6 worm cellular contexts compared by ENCODE assay signal in the genomic region with DNA sequence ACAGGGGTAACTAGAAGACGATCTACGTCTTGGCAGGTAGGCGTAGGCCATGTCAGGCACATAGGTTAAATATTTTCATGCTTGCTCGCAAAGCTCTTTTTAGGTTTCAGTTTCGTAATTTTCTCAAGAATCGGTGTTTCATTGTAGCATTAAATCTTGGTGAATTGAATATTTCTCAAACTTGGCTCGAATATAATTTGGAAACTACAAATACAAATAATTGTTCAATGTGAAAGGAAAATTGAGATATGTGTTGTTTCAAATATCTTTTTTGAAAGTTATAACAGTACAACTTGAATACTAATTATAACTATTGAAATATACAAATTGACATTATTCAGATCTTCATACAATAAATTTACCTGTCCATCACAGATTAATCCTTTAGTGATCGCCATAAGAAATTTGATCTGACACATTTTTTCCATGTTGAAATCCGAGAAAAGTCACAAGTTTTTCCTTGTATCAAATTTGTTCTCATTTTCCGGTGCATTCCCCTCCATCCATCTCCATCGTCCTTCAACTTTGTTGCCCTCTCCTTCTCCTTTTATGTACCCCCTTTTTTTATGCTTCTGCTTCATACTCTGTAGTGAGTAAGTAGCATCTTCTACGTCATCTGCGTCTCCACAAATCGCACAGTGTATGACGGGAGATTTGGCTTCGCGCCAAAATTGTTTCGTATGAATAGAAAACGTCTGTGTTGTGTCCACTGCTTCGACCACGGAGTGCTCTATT.
TF ChIP-seq lines count a peak whose summit lies in the region.

A gene (minus strand): TSS at position 51 of the 735 bp plus-strand sequence.

TF ChIP-seq in whole organism, L1 larva, 84 proteins besides CTCF, POLR2A, EP300 and RAD21 (continues in another document):
- no peak for TF ChIP-seq nhr-11 (tag; optimal IDR thresholded peaks at IDR 0.05; lab: Kevin White, UChicago)
- no peak for TF ChIP-seq hlh-17 (GFP tag; optimal IDR thresholded peaks at IDR 0.05; lab: Kevin White, UChicago; ENCODE audit: borderline replicate concordance)
- TF ChIP-seq zag-1 (tag; optimal IDR thresholded peaks at IDR 0.05; lab: Kevin White, UChicago), result no peak
- TF ChIP-seq tlp-1 (tag; optimal IDR thresholded peaks at IDR 0.05; lab: Kevin White, UChicago), result no peak
- TF ChIP-seq pqm-1 (tag; optimal IDR thresholded peaks at IDR 0.05; lab: Kevin White, UChicago), result no peak
- TF ChIP-seq nhr-84 (tag; optimal IDR thresholded peaks at IDR 0.05; lab: Kevin White, UChicago), result no peak
- no peak for TF ChIP-seq dpl-1 (GFP tag; optimal IDR thresholded peaks at IDR 0.05; lab: Kevin White, UChicago)
- no peak for TF ChIP-seq ceh-88 (GFP tag; IDR thresholded peaks at IDR 0.05; lab: Robert Waterston, UW)
- no peak for TF ChIP-seq nhr-28 (tag; optimal IDR thresholded peaks at IDR 0.05; lab: Kevin White, UChicago)
- TF ChIP-seq nhr-77 (tag; optimal IDR thresholded peaks at IDR 0.05; lab: Kevin White, UChicago), result no peak
- no peak for TF ChIP-seq rnt-1 (tag; optimal IDR thresholded peaks at IDR 0.05; lab: Kevin White, UChicago)
- no peak for TF ChIP-seq ama-1 (optimal IDR thresholded peaks at IDR 0.05; lab: Kevin White, UChicago)
- no peak for TF ChIP-seq aly-2 (tag; optimal IDR thresholded peaks at IDR 0.05; lab: Kevin White, UChicago)
- TF ChIP-seq lin-14 (GFP tag; optimal IDR thresholded peaks at IDR 0.05; lab: Kevin White, UChicago), result peak; percentile 70

TF ChIP-seq in whole organism, L2 larva, 48 proteins besides CTCF, POLR2A, EP300 and RAD21:
- peak; percentile 5 for TF ChIP-seq C34F6.9 (tag; optimal IDR thresholded peaks at IDR 0.05; lab: Kevin White, UChicago)
- peak; percentile 2 for TF ChIP-seq F13H6.1 (tag; optimal IDR thresholded peaks at IDR 0.05; lab: Kevin White, UChicago)
- TF ChIP-seq nhr-6 (tag; optimal IDR thresholded peaks at IDR 0.05; lab: Kevin White, UChicago), result no peak
- no peak for TF ChIP-seq aly-2 (tag; optimal IDR thresholded peaks at IDR 0.05; lab: Kevin White, UChicago)
- TF ChIP-seq crh-2 (tag; optimal IDR thresholded peaks at IDR 0.05; lab: Kevin White, UChicago), result peak; percentile 18
- no peak for TF ChIP-seq nhr-10 (tag; optimal IDR thresholded peaks at IDR 0.05; lab: Kevin White, UChicago)
- TF ChIP-seq lsy-2 (tag; optimal IDR thresholded peaks at IDR 0.05; lab: Kevin White, UChicago), result peak in 1 of 2 experiments; percentile 36
- TF ChIP-seq zag-1 (tag; optimal IDR thresholded peaks at IDR 0.05; lab: Kevin White, UChicago), result peak; percentile 6

TF ChIP-seq in whole organism, L3 larva, 47 proteins besides CTCF, POLR2A, EP300 and RAD21:
- TF ChIP-seq mml-1 (tag; optimal IDR thresholded peaks at IDR 0.05; lab: Kevin White, UChicago) (no peak), R02D3.7 (tag; optimal IDR thresholded peaks at IDR 0.05; lab: Kevin White, UChicago) (no peak), fkh-10 (GFP tag; optimal IDR thresholded peaks at IDR 0.05; lab: Kevin White, UChicago) (peak; percentile 32), nfya-1 (tag; optimal IDR thresholded peaks at IDR 0.05; lab: Kevin White, UChicago; ENCODE audit: insufficient read depth) (peak; percentile 32), nhr-76 (tag; optimal IDR thresholded peaks at IDR 0.05; lab: Kevin White, UChicago) (no peak), ama-1 (optimal IDR thresholded peaks at IDR 0.05; lab: Kevin White, UChicago) (no peak)
TF ChIP-seq in whole organism, L3 larva: peak in this region for 2.

TF ChIP-seq in whole organism, L4 larva, 104 proteins besides CTCF, POLR2A, EP300 and RAD21:
- TF ChIP-seq aha-1 (tag; lab: Kevin White, UChicago), result peak; percentile 57
- TF ChIP-seq mdt-29 (GFP tag; IDR thresholded peaks at IDR 0.05; lab: Robert Waterston, UW), result no peak
- no peak for TF ChIP-seq T20F7.1 (GFP tag; optimal IDR thresholded peaks at IDR 0.05; lab: Kevin White, UChicago)
- no peak for TF ChIP-seq zfp-3 (GFP tag; conservative IDR thresholded peaks at IDR 0.05; lab: Robert Waterston, UW)
- no peak for TF ChIP-seq gei-8 (GFP tag; optimal IDR thresholded peaks at IDR 0.05; lab: Kevin White, UChicago)
- no peak for TF ChIP-seq egl-27 (tag; optimal IDR thresholded peaks at IDR 0.05; lab: Kevin White, UChicago)
- TF ChIP-seq nhr-102 (tag; optimal IDR thresholded peaks at IDR 0.05; lab: Kevin White, UChicago), result no peak
- no peak for TF ChIP-seq ceh-44 (GFP tag; IDR thresholded peaks at IDR 0.05; lab: Robert Waterston, UW)
- no peak for TF ChIP-seq nhr-48 (tag; optimal IDR thresholded peaks at IDR 0.05; lab: Kevin White, UChicago)
- no peak for TF ChIP-seq jun-1 (tag; optimal IDR thresholded peaks at IDR 0.05; lab: Kevin White, UChicago)
- no peak for TF ChIP-seq snpc-1.2 (GFP tag; IDR thresholded peaks at IDR 0.05; lab: Robert Waterston, UW)
- TF ChIP-seq vab-7 (GFP tag; IDR thresholded peaks at IDR 0.05; lab: Robert Waterston, UW), result no peak
- peak; percentile 49 for TF ChIP-seq fkh-10 (GFP tag; optimal IDR thresholded peaks at IDR 0.05; lab: Kevin White, UChicago)
- no peak for TF ChIP-seq zag-1 (tag; optimal IDR thresholded peaks at IDR 0.05; lab: Kevin White, UChicago)
- TF ChIP-seq Y48G9A.11 (GFP tag; IDR thresholded peaks at IDR 0.05; lab: Robert Waterston, UW), result 0 out of 2 replicates have a peak, but pooled peaks have one; percentile 20
- TF ChIP-seq lin-38 (GFP tag; IDR thresholded peaks at IDR 0.05; lab: Robert Waterston, UW), result no peak
- TF ChIP-seq ztf-11 (tag; optimal IDR thresholded peaks at IDR 0.05; lab: Kevin White, UChicago), result no peak
- no peak for TF ChIP-seq lim-7 (GFP tag; IDR thresholded peaks at IDR 0.05; lab: Robert Waterston, UW)

TF ChIP-seq in whole organism, late embryonic, 69 proteins besides CTCF, POLR2A, EP300 and RAD21:
- TF ChIP-seq ceh-24 (tag; optimal IDR thresholded peaks at IDR 0.05; lab: Kevin White, UChicago) (no peak), unc-42 (tag; optimal IDR thresholded peaks at IDR 0.05; lab: Kevin White, UChicago) (peak; percentile 27)

TF ChIP-seq in whole organism, young adult, 124 proteins besides CTCF, POLR2A, EP300 and RAD21:
- TF ChIP-seq dpl-1 (GFP tag; optimal IDR thresholded peaks at IDR 0.05; lab: Kevin White, UChicago), result no peak
- TF ChIP-seq cebp-2 (GFP tag; IDR thresholded peaks at IDR 0.05; lab: Robert Waterston, UW), result 0 out of 2 replicates have a peak, but pooled peaks have one; percentile 38
- TF ChIP-seq madf-10 (tag; optimal IDR thresholded peaks at IDR 0.05; lab: Kevin White, UChicago), result no peak
